Fruit fly (Drosophila melanogaster) Kc167 (cell line): Measurements from ENCODE around the gene Ctns.

ENCODE experiments used
- Myc ChIP-seq: fragments of >200 bp; optimal IDR thresholded peaks from 2 replicates; lab custom pipeline; 2017; ENCODE audit warnings: missing external identifiers
- Sin3A ChIP-seq: fragments of >200 bp; optimal IDR thresholded peaks from 2 replicates; lab custom pipeline; 2018; ENCODE audit warnings: missing external identifiers
- h ChIP-seq: fragments of >200 bp; optimal IDR thresholded peaks from 3 replicates; lab custom pipeline; 2018; ENCODE audit warnings: missing external identifiers
- insv ChIP-seq: fragments of >200 bp; optimal IDR thresholded peaks from 3 replicates; lab custom pipeline; 2018; ENCODE audit warnings: missing external identifiers
- psq ChIP-seq: fragments of >200 bp; optimal IDR thresholded peaks from 2 replicates; lab custom pipeline; 2017; ENCODE audit warnings: missing external identifiers
- ttk ChIP-seq: sonication (Bioruptor generic); optimal IDR thresholded peaks from 2 replicates; lab custom pipeline; 2017; ENCODE audit warnings: missing external identifiers

Ctns gene

DNA sequence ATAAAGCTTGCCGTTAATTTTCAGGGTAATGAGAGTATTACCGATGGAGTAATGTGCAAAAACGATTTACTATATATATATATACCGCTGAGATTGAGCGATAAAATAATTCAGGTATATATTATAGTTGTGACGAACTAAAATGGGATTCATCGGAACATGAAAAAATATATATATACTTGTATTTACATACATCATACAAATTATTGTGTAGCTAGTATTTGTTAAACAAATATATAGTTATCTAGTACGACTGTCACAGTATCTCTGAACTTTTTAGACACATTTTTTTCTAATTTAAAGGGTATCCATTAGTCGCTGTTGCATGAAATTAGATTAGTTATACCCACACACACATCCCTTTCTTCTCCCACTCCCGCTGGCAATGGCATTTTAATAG is 22.4 kb downstream of the Ctns start:
- no peak for TF ChIP-seq h (lab: Kevin White, UChicago)
- TF ChIP-seq psq = no peak
- no peak for TF ChIP-seq Sin3A (lab: Kevin White, UChicago)
- TF ChIP-seq Myc (lab: Kevin White, UChicago) = no peak
- TF ChIP-seq insv (lab: Kevin White, UChicago) = no peak
- TF ChIP-seq ttk (lab: Kevin White, UChicago) = no peak

DNA sequence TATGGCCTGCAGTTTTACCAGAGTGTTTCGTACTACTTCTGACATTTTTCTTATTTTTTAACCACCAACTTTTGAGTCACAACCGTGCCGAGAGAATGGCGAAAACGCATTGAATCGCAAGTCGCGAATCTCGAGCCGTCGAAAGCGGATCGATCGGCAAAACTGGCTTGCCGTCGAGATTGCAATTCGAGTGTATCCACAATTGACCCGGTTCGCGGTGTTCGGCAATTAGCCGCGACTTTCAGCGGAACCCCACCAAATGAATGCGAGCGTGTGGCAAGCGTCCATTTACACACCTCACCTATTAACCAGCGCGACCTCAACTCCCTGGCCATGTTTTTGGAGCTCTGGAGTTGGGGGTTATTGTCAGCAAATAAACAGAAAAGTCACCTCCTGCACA is 23.3 kb downstream of the Ctns start, which contains the start of gene CG13833:
Gene CG13833, minus strand, starts transcription at position 101 of the 400 bp plus-strand sequence.
- TF ChIP-seq h (lab: Kevin White, UChicago) (no peak), Sin3A (lab: Kevin White, UChicago) (no peak), ttk (lab: Kevin White, UChicago) (no peak), psq (no peak)

DNA sequence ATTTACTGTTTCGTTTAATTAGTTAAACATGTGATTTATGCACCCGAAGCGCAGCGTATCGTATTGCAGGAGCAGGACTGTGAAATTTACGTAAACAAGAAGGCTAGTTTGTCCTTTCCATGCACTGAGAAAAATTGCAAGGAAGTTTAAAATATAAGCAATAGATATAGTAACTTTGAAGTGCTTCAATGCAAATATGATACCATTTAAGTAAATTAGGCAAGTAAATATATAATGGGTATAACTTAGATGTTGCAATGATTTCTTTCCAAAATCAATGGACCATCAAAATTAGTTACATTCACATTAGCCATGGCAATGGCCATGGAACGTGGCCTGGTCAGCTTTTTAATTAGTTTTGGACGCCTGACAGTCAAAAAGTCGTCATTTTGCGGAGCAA is 27.9 kb downstream of the Ctns start:
- TF ChIP-seq h (lab: Kevin White, UChicago) (no peak), psq (no peak), ttk (lab: Kevin White, UChicago) (no peak), insv (lab: Kevin White, UChicago) (no peak), Myc (lab: Kevin White, UChicago) (no peak)

DNA sequence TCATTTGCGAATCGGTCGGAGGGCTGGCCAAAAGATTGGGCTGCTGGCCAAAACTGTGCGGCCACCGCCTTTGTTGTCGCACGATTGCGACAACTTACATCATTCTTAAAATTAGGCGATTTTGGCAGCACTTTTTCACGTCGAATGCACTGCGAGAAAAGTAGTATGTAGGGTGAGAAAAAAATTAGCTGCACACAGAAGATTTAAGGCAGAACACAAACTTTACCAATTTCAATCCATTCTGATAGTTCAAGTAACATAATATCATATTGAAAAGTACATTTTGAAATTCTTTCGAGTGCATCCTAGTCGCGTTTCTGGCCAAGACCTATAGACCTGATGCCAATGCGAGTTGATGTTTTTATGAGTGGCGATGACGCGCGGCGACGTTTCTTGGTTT is 30.3 kb downstream of the Ctns start:
- TF ChIP-seq Myc (lab: Kevin White, UChicago) = no peak
- TF ChIP-seq insv (lab: Kevin White, UChicago) = no peak
- no peak for TF ChIP-seq psq
- TF ChIP-seq h (lab: Kevin White, UChicago) = no peak
- no peak for TF ChIP-seq ttk (lab: Kevin White, UChicago)
- no peak for TF ChIP-seq Sin3A (lab: Kevin White, UChicago)

DNA sequence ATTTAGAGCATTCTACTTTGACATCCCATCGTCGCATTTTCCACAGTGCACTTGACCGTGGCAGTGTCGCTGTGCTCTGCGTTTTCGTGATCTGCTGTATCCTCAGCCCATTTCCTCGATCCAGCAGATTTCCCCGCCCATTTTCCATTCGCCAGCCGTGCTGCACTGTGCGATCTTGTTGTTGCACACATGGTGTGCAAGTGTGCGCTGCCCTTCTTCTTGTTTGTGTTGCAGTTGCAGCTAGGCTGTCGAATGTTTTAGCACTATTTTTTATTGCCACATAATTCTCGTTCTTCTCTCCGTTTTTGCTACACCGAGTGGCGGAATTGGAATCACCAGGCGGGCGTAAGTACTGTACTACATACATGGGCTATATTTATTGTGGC is 31.3 kb downstream of the Ctns start:
- TF ChIP-seq psq (no peak), Sin3A (lab: Kevin White, UChicago) (no peak), insv (lab: Kevin White, UChicago) (no peak), ttk (lab: Kevin White, UChicago) (no peak), h (lab: Kevin White, UChicago) (no peak), Myc (lab: Kevin White, UChicago) (no peak)

DNA sequence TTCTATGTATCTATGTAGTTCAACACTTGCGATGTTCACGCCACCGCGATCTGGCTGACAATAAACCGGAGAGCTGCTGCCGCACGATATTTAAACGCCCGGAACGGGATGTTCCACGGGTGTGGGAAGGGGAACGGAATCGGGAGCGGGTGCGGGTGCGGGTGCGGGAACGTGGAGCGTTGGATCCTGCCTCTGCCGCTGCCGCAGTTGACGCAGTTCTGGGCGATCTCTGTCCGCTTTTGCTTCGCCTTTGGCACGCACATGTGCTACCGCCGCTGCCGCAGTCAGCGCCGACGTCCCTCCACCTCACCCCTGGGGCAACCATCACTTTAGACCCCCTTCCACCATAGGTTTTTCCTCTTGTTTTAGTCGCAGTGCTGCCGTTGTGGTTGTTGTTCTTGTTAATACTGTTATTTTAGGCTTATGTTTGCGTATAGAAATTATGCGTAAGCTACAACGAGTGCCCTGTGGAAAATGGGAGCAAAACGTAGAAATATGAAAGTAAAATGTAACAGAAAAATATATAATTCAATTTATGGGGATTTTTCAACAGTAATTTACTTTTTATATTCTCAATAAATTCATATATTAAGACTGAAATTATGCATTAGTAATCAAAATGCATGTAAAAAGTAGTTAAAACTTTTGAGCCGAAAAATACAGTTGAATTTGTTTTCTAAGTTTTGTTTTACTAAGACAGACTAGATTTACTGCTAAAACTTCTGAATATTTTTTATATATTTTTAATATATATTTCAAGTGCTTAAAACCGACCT is 31.9 kb downstream of the Ctns start, which contains the start of gene lmd:
Gene lmd, minus strand, starts transcription at position 62 of the 776 bp plus-strand sequence.
- no peak for TF ChIP-seq Sin3A (lab: Kevin White, UChicago)

DNA sequence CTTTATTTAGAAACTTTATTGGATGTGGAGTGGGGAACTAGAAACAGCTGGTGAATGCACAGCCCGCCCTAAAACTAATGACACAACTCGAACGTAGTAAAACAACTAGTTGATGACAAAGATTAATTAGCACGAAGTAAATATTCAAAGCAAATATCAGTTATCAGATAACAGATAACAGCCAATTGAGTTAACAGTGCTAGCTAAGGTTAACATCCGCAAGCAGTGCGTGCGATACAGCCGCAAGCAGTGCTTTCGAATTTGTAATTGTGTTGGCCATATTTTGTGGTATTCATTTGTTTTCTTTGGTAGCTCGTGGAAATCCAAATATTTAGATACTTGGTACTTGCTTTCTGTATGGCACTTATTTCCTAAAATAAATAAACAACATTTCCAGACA is 45.3 kb downstream of the Ctns start:
- TF ChIP-seq insv (lab: Kevin White, UChicago) = no peak
- TF ChIP-seq psq = no peak
- no peak for TF ChIP-seq h (lab: Kevin White, UChicago)
- TF ChIP-seq ttk (lab: Kevin White, UChicago) = no peak
- no peak for TF ChIP-seq Sin3A (lab: Kevin White, UChicago)
- no peak for TF ChIP-seq Myc (lab: Kevin White, UChicago)

DNA sequence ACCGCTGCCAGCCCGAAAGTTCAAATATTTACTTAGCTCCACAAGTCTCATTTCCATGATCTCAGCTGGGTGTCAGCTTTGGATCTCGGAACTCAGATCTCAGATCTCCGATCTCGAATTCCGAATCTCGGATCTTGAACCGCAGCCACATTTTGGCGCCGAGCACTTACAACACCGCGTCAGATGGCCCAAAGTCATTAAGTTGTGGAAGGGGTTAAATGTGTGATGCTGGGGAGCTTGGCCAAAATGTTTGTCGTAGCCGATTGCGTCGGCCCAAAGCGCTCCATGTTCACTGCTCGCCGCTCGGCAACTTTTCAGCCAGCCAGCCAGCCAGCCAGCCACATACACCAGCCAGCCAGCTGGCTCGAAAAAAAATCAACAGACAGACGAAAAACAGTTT is 46.7 kb downstream of the Ctns start, which contains the start of gene CG6688:
Gene CG6688, plus strand, starts transcription at position 396 of the 400 bp plus-strand sequence.
- TF ChIP-seq ttk (lab: Kevin White, UChicago) = no peak
- TF ChIP-seq psq = no peak
- no peak for TF ChIP-seq h (lab: Kevin White, UChicago)
- no peak for TF ChIP-seq Sin3A (lab: Kevin White, UChicago)
- TF ChIP-seq Myc (lab: Kevin White, UChicago) = no peak
- TF ChIP-seq insv (lab: Kevin White, UChicago) = no peak

DNA sequence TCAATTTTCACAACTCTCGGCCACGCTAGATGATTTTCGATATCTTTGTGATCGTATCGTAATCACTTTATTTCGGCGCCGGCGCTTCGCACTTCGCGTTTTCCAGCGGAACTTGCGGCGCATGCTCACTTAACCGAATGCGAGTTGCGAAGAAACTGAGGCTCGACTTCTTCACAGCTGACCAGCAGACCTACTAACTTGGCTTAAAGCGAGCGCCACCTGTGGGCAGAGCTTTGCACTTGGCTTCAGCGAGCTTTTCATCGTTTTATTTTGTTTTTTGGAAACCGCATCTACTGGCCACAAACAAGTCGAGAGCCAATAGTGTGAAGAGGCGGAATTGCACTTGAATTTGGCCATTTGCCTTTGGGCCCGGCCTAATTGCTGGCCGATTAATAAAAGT is 48.4 kb downstream of the Ctns start, which contains the start of gene CG34375:
Gene CG34375, minus strand, starts transcription at position 157 of the 400 bp plus-strand sequence.
- TF ChIP-seq h (lab: Kevin White, UChicago) (no peak), Sin3A (lab: Kevin White, UChicago) (no peak), psq (no peak), insv (lab: Kevin White, UChicago) (no peak), Myc (lab: Kevin White, UChicago) (no peak), ttk (lab: Kevin White, UChicago) (no peak)

DNA sequence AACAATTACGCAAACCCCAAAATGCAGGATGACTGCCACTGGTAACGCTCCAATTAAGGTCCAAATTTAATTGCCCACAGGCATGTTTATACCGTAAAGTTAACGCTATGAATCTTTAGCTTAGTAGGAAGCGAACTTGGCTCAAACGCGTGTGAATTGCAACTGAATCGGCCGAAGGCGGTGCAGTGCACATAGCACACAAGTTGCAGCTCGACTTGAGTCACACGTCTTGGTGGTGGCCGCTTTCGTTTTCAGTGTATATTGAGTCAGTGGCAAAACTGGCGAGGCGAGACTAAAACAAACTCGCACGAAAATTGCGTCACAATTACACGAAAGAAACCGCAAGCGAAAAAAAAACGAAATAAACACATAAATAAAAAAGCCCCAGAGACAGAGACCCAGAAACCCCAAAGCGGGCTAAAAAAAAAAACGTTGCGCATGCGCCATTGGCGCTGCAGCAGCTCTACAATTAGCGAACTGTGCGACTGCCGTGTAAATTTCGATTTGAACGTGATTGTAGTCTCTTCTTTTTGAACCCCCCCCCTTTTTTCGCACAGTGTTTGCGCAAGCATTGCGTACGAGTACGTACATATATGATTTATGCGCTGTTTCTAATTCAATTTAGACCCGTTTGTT is 49.2 kb downstream of the Ctns start:
- no peak for TF ChIP-seq Myc (lab: Kevin White, UChicago)
- no peak for TF ChIP-seq Sin3A (lab: Kevin White, UChicago)
- no peak for TF ChIP-seq h (lab: Kevin White, UChicago)
- no peak for TF ChIP-seq insv (lab: Kevin White, UChicago)
- no peak for TF ChIP-seq psq
- TF ChIP-seq ttk (lab: Kevin White, UChicago) = no peak
